Fruit fly (Drosophila melanogaster): ENCODE data around the gene Agpat3.

The Agpat3 gene

dm6 chr3L:16385880-16386584 is at the start of gene Agpat3, which contains the start of gene RAF2:
TSS of gene Agpat3 (minus strand) at chr3L:16385957.
TSS of gene RAF2 (plus strand) at chr3L:16386327.
- peak; percentile 7 for TF ChIP-seq CG7101 (tag; optimal IDR thresholded peaks at IDR 0.05)
- peak; percentile 86 for TF ChIP-seq CG14711 (tag; optimal IDR thresholded peaks at IDR 0.05)
- peak; percentile 27 for TF ChIP-seq CG11617 (GFP tag; optimal IDR thresholded peaks at IDR 0.05)
- no peak for TF ChIP-seq cnc (optimal IDR thresholded peaks at IDR 0.05)
- TF ChIP-seq CG5204 (GFP tag; optimal IDR thresholded peaks at IDR 0.05): no peak
- TF ChIP-seq CG7045 (GFP tag; optimal IDR thresholded peaks at IDR 0.05): no peak
- peak; percentile 60 for TF ChIP-seq toe (GFP tag; optimal IDR thresholded peaks at IDR 0.05)
- TF ChIP-seq CG1620 (GFP tag; optimal IDR thresholded peaks at IDR 0.05): no peak
- peak; percentile 5 for TF ChIP-seq Hr96 (GFP tag; optimal IDR thresholded peaks at IDR 0.05)
- TF ChIP-seq Mnt (GFP tag; optimal IDR thresholded peaks at IDR 0.05): no peak

dm6 chr3L:16433556-16433955 is 47.8 kb upstream of the Agpat3 start:
- no peak for TF ChIP-seq CG12768 (GFP tag; optimal IDR thresholded peaks at IDR 0.05)
- no peak for TF ChIP-seq pad (GFP tag; optimal IDR thresholded peaks at IDR 0.05)
- TF ChIP-seq CG1620 (GFP tag; optimal IDR thresholded peaks at IDR 0.05): no peak
- no peak for TF ChIP-seq CG7101 (tag; optimal IDR thresholded peaks at IDR 0.05)
- TF ChIP-seq Crg-1 (GFP tag; optimal IDR thresholded peaks at IDR 0.05): no peak
- TF ChIP-seq Clk (GFP tag; optimal IDR thresholded peaks at IDR 0.05): no peak
- no peak for TF ChIP-seq CG5204 (GFP tag; optimal IDR thresholded peaks at IDR 0.05)
- TF ChIP-seq cnc (optimal IDR thresholded peaks at IDR 0.05): no peak
- TF ChIP-seq CG14711 (tag; optimal IDR thresholded peaks at IDR 0.05): no peak
- TF ChIP-seq cic (GFP tag; optimal IDR thresholded peaks at IDR 0.05): no peak
- TF ChIP-seq Hr96 (GFP tag; optimal IDR thresholded peaks at IDR 0.05): no peak
- no peak for TF ChIP-seq tj (GFP tag; optimal IDR thresholded peaks at IDR 0.05)
- no peak for TF ChIP-seq Mnt (GFP tag; optimal IDR thresholded peaks at IDR 0.05)
- TF ChIP-seq CG33017 (tag; optimal IDR thresholded peaks at IDR 0.05): no peak
- TF ChIP-seq bab1 (GFP tag; optimal IDR thresholded peaks at IDR 0.05): no peak
- no peak for TF ChIP-seq ovo (GFP tag; optimal IDR thresholded peaks at IDR 0.05)
- no peak for TF ChIP-seq toe (GFP tag; optimal IDR thresholded peaks at IDR 0.05)

- TF ChIP-seq tj (GFP tag; optimal IDR thresholded peaks at IDR 0.05) (no peak), pad (GFP tag; optimal IDR thresholded peaks at IDR 0.05) (no peak), Hr96 (GFP tag; optimal IDR thresholded peaks at IDR 0.05) (no peak), cnc (optimal IDR thresholded peaks at IDR 0.05) (no peak), Crg-1 (GFP tag; optimal IDR thresholded peaks at IDR 0.05) (no peak), CG1620 (GFP tag; optimal IDR thresholded peaks at IDR 0.05) (no peak), kay (GFP tag; ENCODE audit: borderline replicate concordance) (no peak), CG7045 (GFP tag; optimal IDR thresholded peaks at IDR 0.05) (no peak), toe (GFP tag; optimal IDR thresholded peaks at IDR 0.05) (no peak), bab1 (GFP tag; optimal IDR thresholded peaks at IDR 0.05) (no peak), CG33017 (tag; optimal IDR thresholded peaks at IDR 0.05) (no peak), CG14711 (tag; optimal IDR thresholded peaks at IDR 0.05) (no peak), cic (GFP tag; optimal IDR thresholded peaks at IDR 0.05) (no peak), Mnt (GFP tag; optimal IDR thresholded peaks at IDR 0.05) (no peak), Clk (GFP tag; optimal IDR thresholded peaks at IDR 0.05) (no peak)
Measured at dm6 chr3L:16431056-16431455, 45.3 kb upstream of the Agpat3 start.

dm6 chr3L:16429451-16429850 is 43.7 kb upstream of the Agpat3 start:
- TF ChIP-seq CG7101 (tag; optimal IDR thresholded peaks at IDR 0.05) (no peak), Clk (GFP tag; optimal IDR thresholded peaks at IDR 0.05) (no peak)

DNA sequence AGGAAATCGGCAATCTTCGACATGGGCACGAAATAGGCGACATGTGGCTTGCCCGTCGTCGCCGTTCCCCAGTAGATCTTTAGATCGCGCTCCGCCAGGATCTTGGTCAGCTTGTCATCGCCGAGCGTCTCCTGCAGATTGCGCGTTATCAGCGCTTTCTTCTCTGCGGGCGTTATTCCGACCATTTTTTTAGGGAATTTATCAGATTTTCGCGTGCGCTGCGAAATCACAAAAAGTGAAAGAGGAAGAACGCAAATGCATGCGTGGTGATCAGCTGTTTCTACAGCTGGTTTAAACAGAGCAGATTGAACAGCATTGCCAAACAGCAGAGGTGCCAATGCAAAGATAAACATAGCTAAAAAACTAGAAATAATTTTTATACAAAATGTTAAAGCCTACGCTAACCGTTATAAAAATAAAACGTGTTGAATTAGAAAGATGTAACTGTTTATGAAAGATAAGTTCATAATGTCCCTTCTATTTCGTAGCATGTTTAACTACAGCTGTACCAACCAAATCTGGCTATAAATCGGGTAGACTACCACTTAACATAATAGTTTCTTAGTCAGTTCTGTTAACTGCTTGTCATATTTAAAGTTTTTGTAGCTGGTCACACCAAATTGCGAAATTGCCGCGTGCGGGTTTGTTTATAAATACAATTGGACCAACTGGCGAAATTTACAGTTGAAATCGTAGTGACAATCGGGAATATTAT is 33.5 kb upstream of the Agpat3 start, which contains the start of the genes TyrRS and CG33158:
Gene TyrRS, minus strand, starts transcription at position 244 of the 715 bp plus-strand sequence.
Gene CG33158, plus strand, starts transcription at position 539 of the 715 bp plus-strand sequence.
- TF ChIP-seq CG1620 (GFP tag; optimal IDR thresholded peaks at IDR 0.05) (no peak), cnc (optimal IDR thresholded peaks at IDR 0.05) (no peak), cic (GFP tag; optimal IDR thresholded peaks at IDR 0.05) (no peak), CG33017 (tag; optimal IDR thresholded peaks at IDR 0.05) (no peak), Clk (GFP tag; optimal IDR thresholded peaks at IDR 0.05) (no peak), Crg-1 (GFP tag; optimal IDR thresholded peaks at IDR 0.05) (peak; percentile 9), Mnt (GFP tag; optimal IDR thresholded peaks at IDR 0.05) (peak; percentile 77), bab1 (GFP tag; optimal IDR thresholded peaks at IDR 0.05) (peak; percentile 40), toe (GFP tag; optimal IDR thresholded peaks at IDR 0.05) (no peak), pad (GFP tag; optimal IDR thresholded peaks at IDR 0.05) (no peak), kay (GFP tag; ENCODE audit: borderline replicate concordance) (peak; percentile 19), ovo (GFP tag; optimal IDR thresholded peaks at IDR 0.05) (no peak), tj (GFP tag; optimal IDR thresholded peaks at IDR 0.05) (peak; percentile 93), CG5204 (GFP tag; optimal IDR thresholded peaks at IDR 0.05) (no peak), CG7101 (tag; optimal IDR thresholded peaks at IDR 0.05) (no peak), CG7045 (GFP tag; optimal IDR thresholded peaks at IDR 0.05) (no peak), Hr96 (GFP tag; optimal IDR thresholded peaks at IDR 0.05) (no peak), CG11617 (GFP tag; optimal IDR thresholded peaks at IDR 0.05) (peak; percentile 10), CG12768 (GFP tag; optimal IDR thresholded peaks at IDR 0.05) (no peak), CG14711 (tag; optimal IDR thresholded peaks at IDR 0.05) (peak; percentile 25)

dm6 chr3L:16417024-16417423 is 31.3 kb upstream of the Agpat3 start, which contains the start of gene GluRS-m:
TSS of gene GluRS-m (minus strand) at chr3L:16417177.
- TF ChIP-seq CG11617 (GFP tag; optimal IDR thresholded peaks at IDR 0.05): no peak
- no peak for TF ChIP-seq CG5204 (GFP tag; optimal IDR thresholded peaks at IDR 0.05)
- TF ChIP-seq cic (GFP tag; optimal IDR thresholded peaks at IDR 0.05): no peak
- TF ChIP-seq kay (GFP tag; ENCODE audit: borderline replicate concordance): peak; percentile 71

All from whole organism, adult.